Fruit fly (Drosophila melanogaster) whole organism, adult: Measurements from ENCODE around the gene CG14245.

ENCODE experiments used
- CG1620 ChIP-seq: fragments of 200-800 bp; sonication (Bioruptor generic); optimal IDR thresholded peaks from 2 replicates; lab custom pipeline; 2016; ENCODE audit warnings: missing biosample characterization, missing genetic modification characterization
- CG7101 ChIP-seq: fragments of 200-800 bp; sonication (Bioruptor generic); optimal IDR thresholded peaks from 2 replicates; lab custom pipeline; 2018; ENCODE audit warnings: missing biosample characterization, mild to moderate bottlenecking, missing genetic modification characterization, moderate library complexity
- kay ChIP-seq: fragments of 200-800 bp; sonication (Bioruptor generic); peaks from one replicate; lab custom pipeline; 2016; ENCODE audit warnings: missing biosample characterization, missing genetic modification characterization, borderline replicate concordance
- ovo ChIP-seq: fragments of 200-800 bp; sonication (Bioruptor generic); optimal IDR thresholded peaks from 2 replicates; lab custom pipeline; 2016; ENCODE audit warnings: missing biosample characterization, missing genetic modification characterization
- tj ChIP-seq: fragments of 200-800 bp; sonication (Bioruptor generic); optimal IDR thresholded peaks from 3 replicates; lab custom pipeline; 2017; ENCODE audit warnings: missing biosample characterization, mild to moderate bottlenecking, missing genetic modification characterization, moderate library complexity

- TF ChIP-seq tj (GFP tag; lab: Kevin White, UChicago): no peak
- TF ChIP-seq CG1620 (GFP tag; lab: Kevin White, UChicago): no peak
- no peak for TF ChIP-seq kay (GFP tag; lab: Kevin White, UChicago)
- TF ChIP-seq CG7101 (tag; lab: Kevin White, UChicago): no peak
- no peak for TF ChIP-seq ovo (GFP tag; lab: Kevin White, UChicago)
These were observed 10.7 kb upstream of the CG14245 start, which contains the start of gene Yif1 for dm6 chr3R:26717864-26718263.
